Worm (Caenorhabditis elegans) whole organism, late embryonic: ENCODE results near the gene srx-121.

ENCODE experiments used
- ceh-45 ChIP-seq: fragments of 200-800 bp; sonication (Bioruptor generic); IDR thresholded peaks from 2 replicates; pipeline ENCODE4 v1.3.6; 2022; ENCODE audit warnings: missing genetic modification reagents, missing genetic modification characterization, missing compliant biosample characterization
- madf-2 ChIP-seq: sonication (generic microtip); optimal IDR thresholded peaks from 2 replicates; lab custom pipeline; 2017; ENCODE audit warnings: missing genetic modification characterization, missing compliant biosample characterization
- ztf-16 ChIP-seq: sonication (generic microtip); optimal IDR thresholded peaks from 2 replicates; lab custom pipeline; 2017; ENCODE audit warnings: missing genetic modification characterization, missing compliant biosample characterization

srx-121 gene

DNA sequence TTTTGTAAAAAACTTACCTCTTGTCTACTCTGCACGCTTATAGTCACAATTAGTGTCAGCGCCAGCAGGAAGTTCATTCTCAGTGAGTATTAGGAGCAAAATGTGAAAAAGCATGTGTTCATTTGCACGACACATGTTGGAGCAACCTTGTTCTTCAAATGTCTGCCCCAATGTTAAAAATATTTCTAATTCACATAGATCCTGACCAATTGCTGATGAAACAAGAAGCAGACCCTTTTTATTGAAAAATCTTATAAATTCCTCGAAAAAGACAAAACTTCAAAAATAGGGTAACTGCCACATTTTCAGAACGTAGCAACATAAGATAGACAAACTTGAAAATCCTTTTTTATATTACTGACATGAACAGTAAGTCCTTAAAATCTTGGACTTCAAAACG, 48.4 kb downstream of the srx-121 start, which contains the start of gene C17B7.8:
TSS of gene C17B7.8 (minus strand) at position 101 of the 400 bp plus-strand sequence.
- TF ChIP-seq madf-2 (tag; lab: Kevin White, UChicago) (no peak), ceh-45 (no peak), ztf-16 (no peak)
